Worm (Caenorhabditis elegans): ENCODE measurements around the gene sri-51.

DNA sequence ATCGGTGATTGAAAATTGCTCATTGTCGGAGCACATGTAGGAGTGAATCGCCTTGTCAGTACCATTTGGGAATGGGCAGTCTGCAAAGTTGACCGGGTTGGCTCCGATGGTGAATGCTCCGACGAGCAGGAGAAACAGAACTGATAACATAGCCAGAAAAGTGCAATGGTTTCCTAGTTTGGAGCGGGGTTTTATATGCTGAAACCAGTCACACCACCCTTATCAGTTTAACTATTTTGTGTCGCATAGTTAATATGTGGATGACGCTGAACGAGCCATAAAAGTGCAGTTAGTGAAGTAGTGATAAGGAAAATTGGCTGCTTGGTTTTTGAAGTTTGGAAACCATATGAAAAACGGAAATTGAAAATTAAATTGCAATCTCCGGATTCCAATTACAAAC, 46.9 kb upstream of the sri-51 start, which contains the start of gene C17F4.7:
- TF ChIP-seq B0310.2 (tag; optimal IDR thresholded peaks at IDR 0.05) (no peak), ama-1 (optimal IDR thresholded peaks at IDR 0.05) (no peak), hmg-4 (GFP tag; optimal IDR thresholded peaks at IDR 0.05) (no peak), tbx-11 (GFP tag; IDR thresholded peaks at IDR 0.05) (no peak), ets-7 (tag; optimal IDR thresholded peaks at IDR 0.05) (no peak), flt-1 (GFP tag; IDR thresholded peaks at IDR 0.05) (no peak), tra-4 (tag; optimal IDR thresholded peaks at IDR 0.05) (no peak), ceh-36 (tag; optimal IDR thresholded peaks at IDR 0.05) (no peak), ceh-13 (GFP tag; optimal IDR thresholded peaks at IDR 0.05) (no peak)
